Worm (Caenorhabditis elegans): ENCODE data around the gene E04D5.5.
A peak's percentile ranks its signal among the peaks of the same experiment; 100 is the strongest.

E04D5.5 gene

ce11 chrII:10382247-10382646 lies 28.8 kb upstream of the E04D5.5 start (continued):
- TF ChIP-seq ceh-9 (tag; optimal IDR thresholded peaks at IDR 0.05) (no peak), ceh-2 (tag; optimal IDR thresholded peaks at IDR 0.05) (peak; percentile 28), ceh-22 (tag; optimal IDR thresholded peaks at IDR 0.05) (no peak), npax-4 (tag; optimal IDR thresholded peaks at IDR 0.05) (no peak), hlh-13 (GFP tag; optimal IDR thresholded peaks at IDR 0.05) (no peak), odd-2 (tag; optimal IDR thresholded peaks at IDR 0.05) (no peak), ceh-18 (tag; optimal IDR thresholded peaks at IDR 0.05) (peak; percentile 58), sdc-2 (tag; optimal IDR thresholded peaks at IDR 0.05) (no peak), mec-3 (tag; optimal IDR thresholded peaks at IDR 0.05; ENCODE audit: borderline replicate concordance) (no peak), pag-3 (tag; optimal IDR thresholded peaks at IDR 0.05; ENCODE audit: borderline replicate concordance) (no peak), unc-86 (tag; optimal IDR thresholded peaks at IDR 0.05) (no peak), ets-4 (tag; optimal IDR thresholded peaks at IDR 0.05) (peak; percentile 11), unc-42 (tag; optimal IDR thresholded peaks at IDR 0.05) (no peak), sox-2 (GFP tag; IDR thresholded peaks at IDR 0.05) (no peak), elt-2 (tag; optimal IDR thresholded peaks at IDR 0.05) (no peak), K09A11.1 (tag; optimal IDR thresholded peaks at IDR 0.05; ENCODE audit: insufficient read depth) (no peak), C38D4.7 (GFP tag; optimal IDR thresholded peaks at IDR 0.05) (no peak), lim-6 (tag; optimal IDR thresholded peaks at IDR 0.05) (no peak), dve-1 (tag; optimal IDR thresholded peaks at IDR 0.05) (peak; percentile 29), ama-1 (optimal IDR thresholded peaks at IDR 0.05) (no peak), nhr-11 (tag; optimal IDR thresholded peaks at IDR 0.05) (no peak), fkh-10 (GFP tag; optimal IDR thresholded peaks at IDR 0.05) (no peak), ceh-34 (tag; optimal IDR thresholded peaks at IDR 0.05) (no peak)

- TF ChIP-seq dve-1 (tag; optimal IDR thresholded peaks at IDR 0.05) (peak; percentile 34), T23F11.4 (GFP tag; optimal IDR thresholded peaks at IDR 0.05) (no peak), nfya-1 (tag; optimal IDR thresholded peaks at IDR 0.05) (peak; percentile 41), hlh-6 (tag; optimal IDR thresholded peaks at IDR 0.05) (peak; percentile 7), madf-2 (tag; optimal IDR thresholded peaks at IDR 0.05) (peak; percentile 18), ceh-6 (GFP tag; optimal IDR thresholded peaks at IDR 0.05) (peak; percentile 4), ceh-22 (tag; optimal IDR thresholded peaks at IDR 0.05) (no peak), syd-9 (tag; optimal IDR thresholded peaks at IDR 0.05) (peak; percentile 10), fax-1 (tag; optimal IDR thresholded peaks at IDR 0.05) (no peak), ceh-18 (tag; optimal IDR thresholded peaks at IDR 0.05) (peak; percentile 57), F13H6.1 (tag; optimal IDR thresholded peaks at IDR 0.05) (peak; percentile 1), ref-2 (tag; optimal IDR thresholded peaks at IDR 0.05) (peak; percentile 16), tbx-2 (tag; optimal IDR thresholded peaks at IDR 0.05) (peak; percentile 22), pros-1 (tag; optimal IDR thresholded peaks at IDR 0.05) (peak; percentile 23), ceh-34 (tag; optimal IDR thresholded peaks at IDR 0.05) (peak; percentile 54), sdc-2 (tag; optimal IDR thresholded peaks at IDR 0.05) (peak; percentile 14), pax-1 (tag; optimal IDR thresholded peaks at IDR 0.05) (no peak), C08G9.2 (tag; optimal IDR thresholded peaks at IDR 0.05) (peak; percentile 26), ceh-31 (tag; optimal IDR thresholded peaks at IDR 0.05) (peak; percentile 27), K02D7.2 (tag; optimal IDR thresholded peaks at IDR 0.05) (no peak)
Measured at ce11 chrII:10384680-10385383, 26.3 kb upstream of the E04D5.5 start, which contains the start of gene ztf-27. Gene ztf-27 (plus strand): TSS chrII:10385333.

- no peak for TF ChIP-seq rnt-1 (tag; optimal IDR thresholded peaks at IDR 0.05)
- TF ChIP-seq ceh-48 (tag; optimal IDR thresholded peaks at IDR 0.05): peak; percentile 31
- TF ChIP-seq unc-42 (tag; optimal IDR thresholded peaks at IDR 0.05): peak; percentile 34
- TF ChIP-seq F13H6.1 (tag; optimal IDR thresholded peaks at IDR 0.05): peak; percentile 17
- TF ChIP-seq sdc-2 (tag; optimal IDR thresholded peaks at IDR 0.05): no peak
- no peak for TF ChIP-seq ceh-9 (tag; optimal IDR thresholded peaks at IDR 0.05)
- TF ChIP-seq che-1 (tag; optimal IDR thresholded peaks at IDR 0.05): peak; percentile 60
- TF ChIP-seq pros-1 (tag; optimal IDR thresholded peaks at IDR 0.05): peak; percentile 10
- TF ChIP-seq dve-1 (tag; optimal IDR thresholded peaks at IDR 0.05): peak; percentile 16
- TF ChIP-seq ceh-22 (tag; optimal IDR thresholded peaks at IDR 0.05): no peak
- TF ChIP-seq C08G9.2 (tag; optimal IDR thresholded peaks at IDR 0.05): peak; percentile 36
- TF ChIP-seq ceh-19 (GFP tag; optimal IDR thresholded peaks at IDR 0.05): peak; percentile 55
- peak; percentile 63 for TF ChIP-seq fax-1 (tag; optimal IDR thresholded peaks at IDR 0.05)
- peak; percentile 59 for TF ChIP-seq ceh-34 (tag; optimal IDR thresholded peaks at IDR 0.05)
- no peak for TF ChIP-seq syd-9 (tag; optimal IDR thresholded peaks at IDR 0.05)
- peak; percentile 1 for TF ChIP-seq K02D7.2 (tag; optimal IDR thresholded peaks at IDR 0.05)
- TF ChIP-seq tbx-2 (tag; optimal IDR thresholded peaks at IDR 0.05): peak; percentile 96
- TF ChIP-seq madf-2 (tag; optimal IDR thresholded peaks at IDR 0.05): peak; percentile 34
- no peak for TF ChIP-seq ets-4 (tag; optimal IDR thresholded peaks at IDR 0.05)
- peak; percentile 40 for TF ChIP-seq zip-5 (tag; optimal IDR thresholded peaks at IDR 0.05)
- no peak for TF ChIP-seq mec-3 (tag; optimal IDR thresholded peaks at IDR 0.05; ENCODE audit: borderline replicate concordance)
- peak; percentile 51 for TF ChIP-seq ref-2 (tag; optimal IDR thresholded peaks at IDR 0.05)
- no peak for TF ChIP-seq pag-3 (tag; optimal IDR thresholded peaks at IDR 0.05; ENCODE audit: borderline replicate concordance)
- no peak for TF ChIP-seq odd-2 (tag; optimal IDR thresholded peaks at IDR 0.05)
- TF ChIP-seq nfya-1 (tag; optimal IDR thresholded peaks at IDR 0.05): peak; percentile 69
- peak; percentile 70 for TF ChIP-seq ceh-14 (tag; optimal IDR thresholded peaks at IDR 0.05)
Measured at ce11 chrII:10388041-10388706, 22.9 kb upstream of the E04D5.5 start.
